Worm (Caenorhabditis elegans): ENCODE data around the gene str-1.
A peak's percentile ranks its signal among the peaks of the same experiment; 100 is the strongest.

ce11 chrIV:7212769-7213168, 39.2 kb downstream of the str-1 start:
- no peak for TF ChIP-seq nfya-1 (tag; optimal IDR thresholded peaks at IDR 0.05; ENCODE audit: borderline replicate concordance, insufficient read depth)
- TF ChIP-seq unc-62 (GFP tag; optimal IDR thresholded peaks at IDR 0.05): no peak
- no peak for TF ChIP-seq snpc-1.3 (tag; optimal IDR thresholded peaks at IDR 0.05; ENCODE audit: insufficient read depth)
- no peak for TF ChIP-seq sdz-38 (tag; optimal IDR thresholded peaks at IDR 0.05)
- TF ChIP-seq athp-1 (tag; optimal IDR thresholded peaks at IDR 0.05): no peak
- TF ChIP-seq K12H6.12 (tag; optimal IDR thresholded peaks at IDR 0.05): no peak
- TF ChIP-seq rec-8 (tag; optimal IDR thresholded peaks at IDR 0.05): no peak
- peak; percentile 37 for TF ChIP-seq nhr-80 (tag; optimal IDR thresholded peaks at IDR 0.05)
- no peak for TF ChIP-seq ceh-79 (tag; optimal IDR thresholded peaks at IDR 0.05)
- no peak for TF ChIP-seq ztf-3 (GFP tag; optimal IDR thresholded peaks at IDR 0.05)
- TF ChIP-seq F52B5.7 (tag; optimal IDR thresholded peaks at IDR 0.05): no peak
- no peak for TF ChIP-seq madf-10 (tag; optimal IDR thresholded peaks at IDR 0.05)
- no peak for TF ChIP-seq mel-28 (tag; optimal IDR thresholded peaks at IDR 0.05; ENCODE audit: borderline replicate concordance)
